Fruit fly (Drosophila melanogaster): ENCODE measurements around the gene CG13127.

CG13127 gene

dm6 chr2L:10002408-10003358 is 23.8 kb upstream of the CG13127 start, which contains the start of the genes CG31875 and SoYb:
CG31875 (minus strand) TSS chr2L:10002736.
SoYb (minus strand) TSS chr2L:10002736.
- no peak for TF ChIP-seq CG8478 (optimal IDR thresholded peaks at IDR 0.05)
- no peak for TF ChIP-seq Dll (optimal IDR thresholded peaks at IDR 0.05)
- TF ChIP-seq psq (optimal IDR thresholded peaks at IDR 0.05) = no peak
- TF ChIP-seq usp (GFP tag; optimal IDR thresholded peaks at IDR 0.05) = no peak
- no peak for TF ChIP-seq EcR (GFP tag; optimal IDR thresholded peaks at IDR 0.05)
- no peak for TF ChIP-seq pan (optimal IDR thresholded peaks at IDR 0.05)

- TF ChIP-seq pan (optimal IDR thresholded peaks at IDR 0.05) = no peak
- TF ChIP-seq EcR (GFP tag; optimal IDR thresholded peaks at IDR 0.05) = no peak
- TF ChIP-seq psq (optimal IDR thresholded peaks at IDR 0.05) = no peak
- TF ChIP-seq CG8478 (optimal IDR thresholded peaks at IDR 0.05) = no peak
- no peak for TF ChIP-seq Dll (optimal IDR thresholded peaks at IDR 0.05)
- no peak for TF ChIP-seq usp (GFP tag; optimal IDR thresholded peaks at IDR 0.05)
Measured at dm6 chr2L:10003593-10003992, 22.9 kb upstream of the CG13127 start, which contains the start of gene Ndf. Ndf (plus strand) TSS chr2L:10003832.

dm6 chr2L:10004574-10004973 is 21.9 kb upstream of the CG13127 start:
- TF ChIP-seq pan (optimal IDR thresholded peaks at IDR 0.05) (no peak), psq (optimal IDR thresholded peaks at IDR 0.05) (no peak), usp (GFP tag; optimal IDR thresholded peaks at IDR 0.05) (no peak), Dll (optimal IDR thresholded peaks at IDR 0.05) (no peak), EcR (GFP tag; optimal IDR thresholded peaks at IDR 0.05) (no peak), CG8478 (optimal IDR thresholded peaks at IDR 0.05) (no peak)

- no peak for TF ChIP-seq EcR (GFP tag; optimal IDR thresholded peaks at IDR 0.05)
- no peak for TF ChIP-seq CG8478 (optimal IDR thresholded peaks at IDR 0.05)
- TF ChIP-seq pan (optimal IDR thresholded peaks at IDR 0.05) = no peak
- no peak for TF ChIP-seq Dll (optimal IDR thresholded peaks at IDR 0.05)
- TF ChIP-seq psq (optimal IDR thresholded peaks at IDR 0.05) = no peak
- TF ChIP-seq usp (GFP tag; optimal IDR thresholded peaks at IDR 0.05) = no peak
Measured at dm6 chr2L:10009293-10009695, 17.2 kb upstream of the CG13127 start, which contains the start of gene Trp1. Trp1 (plus strand) TSS chr2L:10009381.

- TF ChIP-seq psq (optimal IDR thresholded peaks at IDR 0.05) (no peak), CG8478 (optimal IDR thresholded peaks at IDR 0.05) (no peak), usp (GFP tag; optimal IDR thresholded peaks at IDR 0.05) (no peak), EcR (GFP tag; optimal IDR thresholded peaks at IDR 0.05) (no peak), pan (optimal IDR thresholded peaks at IDR 0.05) (no peak)
Measured at dm6 chr2L:10009800-10010658, 16.4 kb upstream of the CG13127 start.

dm6 chr2L:10017363-10017762 is 9.1 kb upstream of the CG13127 start, which contains the start of gene CG13131:
CG13131 (minus strand) TSS chr2L:10017463.
- TF ChIP-seq pan (optimal IDR thresholded peaks at IDR 0.05) (no peak), usp (GFP tag; optimal IDR thresholded peaks at IDR 0.05) (no peak), CG8478 (optimal IDR thresholded peaks at IDR 0.05) (no peak), Dll (optimal IDR thresholded peaks at IDR 0.05) (no peak), EcR (GFP tag; optimal IDR thresholded peaks at IDR 0.05) (no peak), psq (optimal IDR thresholded peaks at IDR 0.05) (no peak)

- TF ChIP-seq EcR (GFP tag; optimal IDR thresholded peaks at IDR 0.05) (no peak), usp (GFP tag; optimal IDR thresholded peaks at IDR 0.05) (no peak), Dll (optimal IDR thresholded peaks at IDR 0.05) (no peak), CG8478 (optimal IDR thresholded peaks at IDR 0.05) (no peak), pan (optimal IDR thresholded peaks at IDR 0.05) (no peak), psq (optimal IDR thresholded peaks at IDR 0.05) (no peak)
Measured at dm6 chr2L:10032415-10032814, 5.9 kb downstream of the CG13127 start, which contains the start of gene obst-B. obst-B (plus strand) TSS chr2L:10032690.

dm6 chr2L:10033410-10033809 is 6.9 kb downstream of the CG13127 start:
- TF ChIP-seq usp (GFP tag; optimal IDR thresholded peaks at IDR 0.05) (no peak), Dll (optimal IDR thresholded peaks at IDR 0.05) (no peak), CG8478 (optimal IDR thresholded peaks at IDR 0.05) (no peak), EcR (GFP tag; optimal IDR thresholded peaks at IDR 0.05) (no peak), psq (optimal IDR thresholded peaks at IDR 0.05) (no peak), pan (optimal IDR thresholded peaks at IDR 0.05) (no peak)

- no peak for TF ChIP-seq CG8478 (optimal IDR thresholded peaks at IDR 0.05)
- TF ChIP-seq usp (GFP tag; optimal IDR thresholded peaks at IDR 0.05) = no peak
- TF ChIP-seq pan (optimal IDR thresholded peaks at IDR 0.05) = no peak
- TF ChIP-seq Dll (optimal IDR thresholded peaks at IDR 0.05) = no peak
- no peak for TF ChIP-seq psq (optimal IDR thresholded peaks at IDR 0.05)
- no peak for TF ChIP-seq EcR (GFP tag; optimal IDR thresholded peaks at IDR 0.05)
Measured at dm6 chr2L:10035786-10036364, 9.4 kb downstream of the CG13127 start.

dm6 chr2L:10049280-10049679 is 22.8 kb downstream of the CG13127 start, which contains the start of gene CG33301:
CG33301 (plus strand) TSS chr2L:10049580.
- TF ChIP-seq Dll (optimal IDR thresholded peaks at IDR 0.05) (no peak), usp (GFP tag; optimal IDR thresholded peaks at IDR 0.05) (no peak), pan (optimal IDR thresholded peaks at IDR 0.05) (no peak), EcR (GFP tag; optimal IDR thresholded peaks at IDR 0.05) (no peak), psq (optimal IDR thresholded peaks at IDR 0.05) (no peak), CG8478 (optimal IDR thresholded peaks at IDR 0.05) (no peak)
